Fruit fly (Drosophila melanogaster): ENCODE results near the gene CG31156.

CG31156 gene

DNA sequence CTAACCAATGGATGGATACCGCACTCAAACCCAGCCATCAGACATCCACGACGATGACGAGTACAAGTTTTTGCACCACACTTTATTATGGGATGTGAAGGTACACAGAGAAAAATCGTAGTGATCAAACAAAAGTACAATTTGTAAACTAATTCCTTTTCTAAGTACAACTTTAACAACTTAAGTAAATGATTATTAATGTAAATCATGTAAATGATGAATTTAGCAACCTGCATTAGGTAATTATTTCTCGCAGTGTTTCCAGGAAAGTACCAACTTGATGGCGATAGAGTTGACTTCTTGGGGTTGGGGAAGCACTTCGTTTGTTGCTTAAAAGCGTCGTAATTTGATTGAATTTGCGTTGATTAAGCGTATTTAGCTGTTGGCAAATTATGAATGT, 49.7 kb upstream of the CG31156 start (continued):
- TF ChIP-seq CG7372 (GFP tag; IDR thresholded peaks at IDR 0.05) (peak; percentile 35; the same call in 1 of the 2 replicates), Vsx1 (GFP tag; optimal IDR thresholded peaks at IDR 0.05) (peak; percentile 8), CG9876 (GFP tag; optimal IDR thresholded peaks at IDR 0.05) (no peak), CG2129 (GFP tag; IDR thresholded peaks at IDR 0.05; ENCODE audit: partially characterized antibody) (no peak), repo (GFP tag; optimal IDR thresholded peaks at IDR 0.05) (no peak), ap (GFP tag; IDR thresholded peaks at IDR 0.05) (peak; percentile 77), dmrt99B (tag; optimal IDR thresholded peaks at IDR 0.05) (peak; percentile 79), eve (GFP tag; optimal IDR thresholded peaks at IDR 0.05) (peak in 1 of 2 experiments; percentile 77), CG14441 (GFP tag; IDR thresholded peaks at IDR 0.05) (peak; percentile 40; the same call in 1 of the 2 replicates), tap (tag; optimal IDR thresholded peaks at IDR 0.05) (peak; percentile 55), cwo (GFP tag; optimal IDR thresholded peaks at IDR 0.05) (peak; percentile 63), wdn (GFP tag; IDR thresholded peaks at IDR 0.05) (peak; percentile 40; the same call in 1 of the 2 replicates), Fer3 (tag; optimal IDR thresholded peaks at IDR 0.05) (peak; percentile 62), CG14965 (GFP tag; optimal IDR thresholded peaks at IDR 0.05; ENCODE audit: borderline replicate concordance) (no peak), CG14860 (GFP tag; IDR thresholded peaks at IDR 0.05; ENCODE audit: partially characterized antibody) (no peak), tio (GFP tag; optimal IDR thresholded peaks at IDR 0.05) (peak; percentile 57), zen (tag; optimal IDR thresholded peaks at IDR 0.05) (no peak), Oli (tag; optimal IDR thresholded peaks at IDR 0.05) (peak; percentile 73), oc (tag; optimal IDR thresholded peaks at IDR 0.05) (peak; percentile 56), Myb (GFP tag; optimal IDR thresholded peaks at IDR 0.05) (peak; percentile 18), CG7839 (tag; optimal IDR thresholded peaks at IDR 0.05) (peak; percentile 72), CG11456 (GFP tag; IDR thresholded peaks at IDR 0.05) (0 out of 3 replicates have a peak, but pooled peaks have one; percentile 11), twi (tag; optimal IDR thresholded peaks at IDR 0.05) (no peak), CG17912 (GFP tag; optimal IDR thresholded peaks at IDR 0.05) (no peak), ttk (GFP tag; IDR thresholded peaks at IDR 0.05) (peak; percentile 40; the same call in 1 of the 2 replicates), E2f2 (GFP tag; IDR thresholded peaks at IDR 0.05) (peak; percentile 49), tup (GFP tag; optimal IDR thresholded peaks at IDR 0.05) (peak; percentile 47), CHES-1-like (GFP tag; optimal IDR thresholded peaks at IDR 0.05) (peak; percentile 57), knrl (GFP tag; IDR thresholded peaks at IDR 0.05; ENCODE audit: partially characterized antibody) (no peak), Bteb2 (GFP tag; optimal IDR thresholded peaks at IDR 0.05) (peak; percentile 56), NfI (GFP tag; optimal IDR thresholded peaks at IDR 0.05) (peak; percentile 61), Meics (GFP tag; optimal IDR thresholded peaks at IDR 0.05) (peak; percentile 60), sob (GFP tag; IDR thresholded peaks at IDR 0.05) (peak; percentile 63), trh (GFP tag; optimal IDR thresholded peaks at IDR 0.05) (peak; percentile 26), CG11696 (GFP tag; IDR thresholded peaks at IDR 0.05) (0 out of 2 replicates have a peak, but pooled peaks have one; percentile 51), CG10959 (GFP tag; IDR thresholded peaks at IDR 0.05) (peak; percentile 40), Lpt (GFP tag; optimal IDR thresholded peaks at IDR 0.05) (no peak), fd102C (GFP tag; optimal IDR thresholded peaks at IDR 0.05) (no peak), CG4617 (GFP tag; optimal IDR thresholded peaks at IDR 0.05; ENCODE audit: borderline replicate concordance) (no peak), CG12659 (GFP tag; optimal IDR thresholded peaks at IDR 0.05) (peak; percentile 58), Dip2 (GFP tag; IDR thresholded peaks at IDR 0.05) (no peak), CrebB (tag; optimal IDR thresholded peaks at IDR 0.05) (peak; percentile 60), CG8290 (GFP tag; optimal IDR thresholded peaks at IDR 0.05) (no peak), CG8290 (tag; optimal IDR thresholded peaks at IDR 0.05) (peak in 1 of 2 experiments; percentile 91), ci (GFP tag; IDR thresholded peaks at IDR 0.05) (peak; percentile 88), tna (GFP tag; IDR thresholded peaks at IDR 0.05; ENCODE audit: partially characterized antibody) (no peak), Adf1 (GFP tag; IDR thresholded peaks at IDR 0.05) (peak; percentile 57), Doc2 (GFP tag; IDR thresholded peaks at IDR 0.05) (no peak), Ets65A (GFP tag) (peak; percentile 93), yki (optimal IDR thresholded peaks at IDR 0.05) (no peak), gcm (GFP tag; optimal IDR thresholded peaks at IDR 0.05) (no peak)
